Worm (Caenorhabditis elegans): Measurements from ENCODE around the gene C03C10.7.
A peak's percentile ranks its signal among the peaks of the same experiment; 100 is the strongest.

C03C10.7 gene

DNA sequence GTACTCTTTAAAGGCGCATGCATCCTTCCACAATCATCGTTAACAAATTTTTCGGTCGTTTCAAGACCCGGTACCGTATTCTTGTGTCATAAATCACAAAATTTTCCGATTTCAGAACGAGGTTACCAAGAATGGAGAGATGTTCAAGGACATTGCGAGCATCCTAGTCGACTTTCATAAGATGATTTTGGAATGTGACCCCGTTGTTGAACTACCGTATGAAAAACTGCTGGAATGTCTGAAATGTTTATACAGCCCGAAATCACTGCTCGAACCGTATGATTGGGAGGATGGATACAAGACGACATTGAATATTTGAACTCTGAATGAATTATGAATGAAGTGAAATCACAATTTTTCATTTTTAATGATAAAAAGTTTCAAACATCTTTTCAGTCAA is 2.9 kb upstream of the C03C10.7 start:
- TF ChIP-seq aly-2 (tag; optimal IDR thresholded peaks at IDR 0.05) (no peak), unc-62 (GFP tag; optimal IDR thresholded peaks at IDR 0.05) (no peak), lin-15B (tag; optimal IDR thresholded peaks at IDR 0.05) (no peak), nhr-25 (tag; optimal IDR thresholded peaks at IDR 0.05) (no peak), mdl-1 (tag; optimal IDR thresholded peaks at IDR 0.05) (no peak), nhr-67 (tag; optimal IDR thresholded peaks at IDR 0.05) (no peak), elt-1 (tag; optimal IDR thresholded peaks at IDR 0.05) (no peak), ceh-16 (tag; optimal IDR thresholded peaks at IDR 0.05) (no peak), hmg-11 (tag; optimal IDR thresholded peaks at IDR 0.05) (no peak), nhr-77 (tag; optimal IDR thresholded peaks at IDR 0.05) (no peak), nfya-1 (tag; optimal IDR thresholded peaks at IDR 0.05; ENCODE audit: insufficient read depth) (no peak), nhr-28 (tag; optimal IDR thresholded peaks at IDR 0.05) (no peak), fkh-2 (tag; optimal IDR thresholded peaks at IDR 0.05) (no peak)

- TF ChIP-seq nfya-1 (tag; optimal IDR thresholded peaks at IDR 0.05; ENCODE audit: insufficient read depth), result peak; percentile 12
- no peak for TF ChIP-seq elt-3 (tag; optimal IDR thresholded peaks at IDR 0.05)
- TF ChIP-seq lin-15B (tag; optimal IDR thresholded peaks at IDR 0.05), result no peak
- peak; percentile 26 for TF ChIP-seq lin-39 (tag; optimal IDR thresholded peaks at IDR 0.05)
Measured at ce11 chrIII:4094681-4095080, 1.2 kb upstream of the C03C10.7 start, which contains the start of gene rnr-2. Gene rnr-2 (minus strand): TSS chrIII:4094921.

DNA sequence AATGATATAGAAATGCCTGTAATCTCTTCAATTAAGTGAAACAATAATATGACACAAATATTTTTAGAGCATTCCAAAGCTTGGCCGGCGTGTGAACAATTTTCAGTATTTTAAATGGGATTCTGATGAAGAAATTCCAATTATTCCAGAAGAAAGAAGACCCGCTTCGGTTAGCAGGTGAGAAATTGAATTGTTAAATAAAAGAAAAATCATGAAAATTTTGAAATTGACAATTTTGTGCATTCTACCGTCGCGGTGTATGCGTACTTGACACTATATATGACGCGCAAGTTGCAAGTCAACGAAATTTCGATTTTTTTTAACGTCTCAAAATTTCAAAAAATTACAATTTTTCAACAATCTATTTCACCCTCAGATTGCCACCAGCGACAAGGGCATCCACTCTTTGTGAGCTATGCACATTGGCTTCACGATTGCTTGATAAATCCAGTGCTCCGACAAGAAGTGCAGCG is 561 bp downstream of the C03C10.7 start:
- TF ChIP-seq eor-1 (tag; optimal IDR thresholded peaks at IDR 0.05) (no peak), ztf-4 (tag; optimal IDR thresholded peaks at IDR 0.05) (no peak), lsy-12 (tag; optimal IDR thresholded peaks at IDR 0.05) (peak; percentile 10), nhr-23 (tag; optimal IDR thresholded peaks at IDR 0.05) (peak; percentile 57), ceh-9 (tag; optimal IDR thresholded peaks at IDR 0.05) (no peak), fkh-10 (GFP tag; optimal IDR thresholded peaks at IDR 0.05) (no peak), ztf-11 (tag; optimal IDR thresholded peaks at IDR 0.05) (no peak), ceh-28 (tag; optimal IDR thresholded peaks at IDR 0.05) (no peak), fos-1 (tag; optimal IDR thresholded peaks at IDR 0.05) (no peak), nhr-43 (tag; optimal IDR thresholded peaks at IDR 0.05; ENCODE audit: poor library complexity, severe bottlenecking) (peak; percentile 48), sea-2 (GFP tag; optimal IDR thresholded peaks at IDR 0.05) (no peak), nhr-76 (tag; optimal IDR thresholded peaks at IDR 0.05) (no peak), nhr-77 (tag; optimal IDR thresholded peaks at IDR 0.05) (no peak), nhr-237 (tag; optimal IDR thresholded peaks at IDR 0.05) (no peak), ceh-16 (tag; optimal IDR thresholded peaks at IDR 0.05) (no peak), nhr-12 (tag; optimal IDR thresholded peaks at IDR 0.05) (no peak), ama-1 (optimal IDR thresholded peaks at IDR 0.05) (peak; percentile 42)

DNA sequence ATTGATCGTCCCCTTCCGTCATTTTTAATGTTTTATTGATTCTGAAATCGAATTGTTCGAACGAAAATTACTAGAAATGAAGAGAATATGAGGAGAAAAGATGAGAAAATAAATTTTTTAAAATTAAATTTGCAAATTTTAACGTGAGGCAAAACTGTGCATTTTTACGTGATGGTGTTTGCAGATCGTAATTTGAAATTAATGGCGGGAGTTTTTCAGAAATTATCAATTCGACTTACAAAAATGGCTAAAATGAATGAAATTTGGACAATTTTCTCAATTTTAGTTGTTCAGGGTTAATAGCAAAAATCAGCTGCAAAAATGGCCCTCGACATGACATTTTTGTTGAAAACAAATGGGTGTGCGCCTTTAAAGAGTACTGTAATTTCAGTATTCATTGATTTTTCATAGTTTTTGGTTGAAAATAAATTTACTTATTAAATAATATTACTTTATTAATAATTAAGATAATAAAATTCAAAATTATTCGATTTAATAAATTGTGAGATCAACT is 2.3 kb downstream of the C03C10.7 start, which contains the start of gene rei-1:
rei-1 (minus strand) TSS at position 84 of the 514 bp plus-strand sequence.
- peak; percentile 8 for TF ChIP-seq nhr-43 (tag; optimal IDR thresholded peaks at IDR 0.05; ENCODE audit: poor library complexity, severe bottlenecking)
- no peak for TF ChIP-seq pqm-1 (tag; optimal IDR thresholded peaks at IDR 0.05)

DNA sequence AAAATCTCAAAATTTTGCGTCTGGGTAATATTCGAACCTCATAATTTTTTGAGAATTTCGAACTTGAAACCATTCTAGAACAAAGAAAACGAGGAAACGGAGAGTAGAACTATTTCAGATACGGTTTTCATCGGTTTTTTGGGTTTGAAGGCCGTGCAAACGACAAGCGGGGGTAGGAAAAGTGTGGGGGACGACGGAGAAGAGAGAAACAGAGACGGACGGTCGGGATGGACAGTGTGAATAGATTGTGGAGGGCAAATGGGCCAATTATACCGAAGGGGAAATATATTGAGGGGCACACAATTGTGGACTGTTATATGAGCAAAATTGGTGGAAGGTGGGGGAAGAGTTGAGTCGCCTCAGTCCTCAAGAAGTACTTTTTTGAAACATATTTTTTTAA is 2.9 kb downstream of the C03C10.7 start:
- TF ChIP-seq skn-1 (tag; optimal IDR thresholded peaks at IDR 0.05) (no peak), daf-12 (tag; optimal IDR thresholded peaks at IDR 0.05) (no peak), lin-15B (tag; optimal IDR thresholded peaks at IDR 0.05) (no peak), nhr-23 (tag; optimal IDR thresholded peaks at IDR 0.05) (peak; percentile 24), lsy-12 (tag; optimal IDR thresholded peaks at IDR 0.05) (no peak), ceh-9 (tag; optimal IDR thresholded peaks at IDR 0.05) (no peak), unc-62 (GFP tag; optimal IDR thresholded peaks at IDR 0.05) (no peak), egl-5 (tag; optimal IDR thresholded peaks at IDR 0.05) (no peak), aly-2 (tag; optimal IDR thresholded peaks at IDR 0.05) (no peak), nhr-28 (tag; optimal IDR thresholded peaks at IDR 0.05) (no peak), nhr-25 (tag; optimal IDR thresholded peaks at IDR 0.05) (peak; percentile 66), ceh-82 (tag; optimal IDR thresholded peaks at IDR 0.05) (no peak), egl-27 (tag; optimal IDR thresholded peaks at IDR 0.05) (no peak), elt-2 (tag; optimal IDR thresholded peaks at IDR 0.05) (no peak), hmg-11 (tag; optimal IDR thresholded peaks at IDR 0.05) (no peak)

All from whole organism, L3 larva.